Worm (Caenorhabditis elegans): Measurements from ENCODE around the gene Y47D3A.14.

DNA sequence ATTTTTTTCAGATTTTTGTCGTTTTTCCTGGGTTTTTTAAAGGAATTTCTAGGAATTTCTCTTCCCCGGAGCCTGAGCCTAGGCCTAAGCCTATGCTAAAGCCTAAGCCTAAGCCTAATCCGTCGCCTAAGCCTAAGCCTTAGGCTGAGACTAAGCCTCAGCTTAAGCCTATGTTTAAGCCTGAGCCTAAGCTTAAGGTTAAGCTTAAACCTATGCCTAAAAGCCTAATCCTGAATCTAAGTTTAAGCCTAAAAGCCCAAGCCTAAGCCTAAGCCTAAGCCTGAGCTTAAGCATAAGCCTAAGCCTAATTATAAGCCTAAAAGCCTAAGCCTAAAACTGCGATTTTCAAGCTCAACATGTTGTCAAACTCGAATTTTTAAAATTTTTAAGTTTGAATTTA, 42.5 kb downstream of the Y47D3A.14 start:
- TF ChIP-seq nhr-28 (tag; optimal IDR thresholded peaks at IDR 0.05) (no peak), lin-15B (tag; optimal IDR thresholded peaks at IDR 0.05) (no peak), aly-2 (tag; optimal IDR thresholded peaks at IDR 0.05) (no peak), zag-1 (tag; optimal IDR thresholded peaks at IDR 0.05) (no peak), hlh-17 (GFP tag; optimal IDR thresholded peaks at IDR 0.05; ENCODE audit: borderline replicate concordance) (no peak), jun-1 (tag; optimal IDR thresholded peaks at IDR 0.05) (no peak), efl-1 (optimal IDR thresholded peaks at IDR 0.05) (no peak), efl-1 (GFP tag; optimal IDR thresholded peaks at IDR 0.05 in 1 of 2) (no peak), fkh-10 (GFP tag; optimal IDR thresholded peaks at IDR 0.05) (no peak), sptf-1 (tag; optimal IDR thresholded peaks at IDR 0.05) (no peak), unc-62 (GFP tag; optimal IDR thresholded peaks at IDR 0.05) (no peak), sox-4 (tag; optimal IDR thresholded peaks at IDR 0.05) (no peak), fos-1 (tag; optimal IDR thresholded peaks at IDR 0.05) (no peak)
